Fruit fly (Drosophila melanogaster): ENCODE data around the gene pns.

The pns gene

DNA sequence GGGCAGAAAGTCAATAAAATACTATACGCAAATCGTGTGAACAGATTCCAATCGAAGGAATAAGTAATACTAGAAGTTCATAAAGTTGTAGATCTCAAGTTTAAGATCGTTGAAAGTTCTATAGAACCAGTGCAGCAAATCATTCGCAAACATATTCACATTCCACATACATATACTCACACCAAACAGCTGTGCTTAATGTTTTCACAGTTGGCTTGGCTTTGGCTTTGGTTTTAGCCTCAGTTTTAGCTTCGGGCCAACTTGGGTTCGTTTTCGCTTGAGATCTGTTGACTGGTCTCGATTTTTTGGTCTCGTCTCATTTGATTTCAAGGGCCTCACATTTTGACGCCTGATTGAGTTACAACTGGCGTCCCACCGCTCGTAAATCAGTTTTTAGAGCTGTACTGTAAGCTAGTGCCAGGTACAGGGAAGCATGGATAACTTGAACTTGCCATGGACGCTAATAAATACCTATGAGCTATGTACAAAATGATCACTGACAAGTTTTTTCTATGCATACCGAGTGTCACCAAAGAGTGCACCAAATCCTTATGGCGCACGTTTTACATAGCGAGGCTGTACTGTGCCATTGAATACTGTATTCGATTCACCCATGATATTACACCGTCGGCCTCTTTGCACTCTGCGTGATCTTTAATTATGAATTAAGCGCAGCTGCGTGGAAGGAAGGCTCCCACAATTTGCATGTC lies 50.4 kb downstream of the pns start (continued):
- TF ChIP-seq Awh (GFP tag; IDR thresholded peaks at IDR 0.05) (peak; percentile 84), CG16863 (GFP tag; optimal IDR thresholded peaks at IDR 0.05) (peak; percentile 73), sens-2 (GFP tag; IDR thresholded peaks at IDR 0.05) (peak; percentile 50; the same call in 1 of the 2 replicates), esg (GFP tag; conservative IDR thresholded peaks at IDR 0.05) (peak; percentile 86), H15 (GFP tag; IDR thresholded peaks at IDR 0.05) (peak; percentile 85), YL-1 (GFP tag; optimal IDR thresholded peaks at IDR 0.05) (no peak)

DNA sequence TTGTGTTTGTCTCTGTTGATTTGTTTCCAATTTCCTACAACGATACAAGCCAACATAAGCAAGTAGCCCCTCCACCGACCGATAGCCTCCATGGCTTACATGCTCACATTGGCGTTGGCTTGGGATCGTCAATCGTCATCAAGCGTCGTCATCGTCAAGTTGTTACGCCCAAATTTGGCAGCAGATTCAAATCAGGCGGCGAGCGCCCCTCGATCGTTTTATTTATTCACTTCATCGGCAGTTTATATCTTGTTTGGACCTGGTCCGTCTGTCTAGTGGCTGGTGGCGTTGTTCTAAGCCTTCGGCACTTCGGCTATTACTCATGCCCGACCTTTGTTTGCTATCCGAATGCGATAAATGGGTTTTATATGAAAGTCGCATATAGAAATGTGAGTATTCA lies 53.3 kb downstream of the pns start:
- no peak for TF ChIP-seq caup (GFP tag; optimal IDR thresholded peaks at IDR 0.05; ENCODE audit: severe bottlenecking)
- no peak for TF ChIP-seq CG8359 (GFP tag; optimal IDR thresholded peaks at IDR 0.05; ENCODE audit: borderline replicate concordance)
- no peak for TF ChIP-seq CG17568 (GFP tag; optimal IDR thresholded peaks at IDR 0.05)
- TF ChIP-seq CG7928 (GFP tag; optimal IDR thresholded peaks at IDR 0.05) = no peak
- no peak for TF ChIP-seq sr (GFP tag; IDR thresholded peaks at IDR 0.05)
- TF ChIP-seq btn (GFP tag; optimal IDR thresholded peaks at IDR 0.05) = no peak
- no peak for TF ChIP-seq Dref (GFP tag; IDR thresholded peaks at IDR 0.05)
- no peak for TF ChIP-seq CG4854 (GFP tag; optimal IDR thresholded peaks at IDR 0.05)
- TF ChIP-seq CG12769 (tag; optimal IDR thresholded peaks at IDR 0.05) = peak; percentile 49
- no peak for TF ChIP-seq CG12219 (GFP tag; optimal IDR thresholded peaks at IDR 0.05)
- no peak for TF ChIP-seq twi (tag; optimal IDR thresholded peaks at IDR 0.05)
- TF ChIP-seq otp (GFP tag; IDR thresholded peaks at IDR 0.05) = no peak
- TF ChIP-seq ftz-f1 (GFP tag; optimal IDR thresholded peaks at IDR 0.05) = no peak
- no peak for TF ChIP-seq Ravus (GFP tag; IDR thresholded peaks at IDR 0.05)
- TF ChIP-seq chinmo (GFP tag; IDR thresholded peaks at IDR 0.05; ENCODE audit: partially characterized antibody) = peak; percentile 83; the same call in 3 of the 4 replicates
- no peak for TF ChIP-seq CG9932 (GFP tag; IDR thresholded peaks at IDR 0.05)
- TF ChIP-seq nom (GFP tag; optimal IDR thresholded peaks at IDR 0.05) = no peak
- TF ChIP-seq C15 (GFP tag; IDR thresholded peaks at IDR 0.05) = no peak
- no peak for TF ChIP-seq al (GFP tag; IDR thresholded peaks at IDR 0.05)
- TF ChIP-seq unpg (GFP tag; optimal IDR thresholded peaks at IDR 0.05) = no peak
- TF ChIP-seq HLH4C (GFP tag; IDR thresholded peaks at IDR 0.05; ENCODE audit: partially characterized antibody) = no peak
- TF ChIP-seq ase (GFP tag; IDR thresholded peaks at IDR 0.05) = no peak
- TF ChIP-seq CG10654 (GFP tag; optimal IDR thresholded peaks at IDR 0.05) = no peak
- no peak for TF ChIP-seq CG17802 (tag; optimal IDR thresholded peaks at IDR 0.05)
- no peak for TF ChIP-seq CG4820 (GFP tag; optimal IDR thresholded peaks at IDR 0.05)
- TF ChIP-seq CG11723 (GFP tag; optimal IDR thresholded peaks at IDR 0.05) = no peak
- no peak for TF ChIP-seq ind (GFP tag; optimal IDR thresholded peaks at IDR 0.05)
- TF ChIP-seq gcm (GFP tag; optimal IDR thresholded peaks at IDR 0.05) = no peak
- no peak for TF ChIP-seq kni (GFP tag; optimal IDR thresholded peaks at IDR 0.05)
- no peak for TF ChIP-seq CG8478 (optimal IDR thresholded peaks at IDR 0.05)
- peak; percentile 85 for TF ChIP-seq CG13894 (tag; optimal IDR thresholded peaks at IDR 0.05)
- TF ChIP-seq CG6854 (GFP tag; optimal IDR thresholded peaks at IDR 0.05) = no peak
- no peak for TF ChIP-seq CG18011 (GFP tag; optimal IDR thresholded peaks at IDR 0.05)
- peak; percentile 52 for TF ChIP-seq sd (tag; optimal IDR thresholded peaks at IDR 0.05)
- no peak for TF ChIP-seq sim (GFP tag; IDR thresholded peaks at IDR 0.05)
- no peak; the same call in 1 of the 2 replicates for TF ChIP-seq amos (GFP tag; IDR thresholded peaks at IDR 0.05; ENCODE audit: partially characterized antibody)
- no peak for TF ChIP-seq CG11695 (GFP tag; IDR thresholded peaks at IDR 0.05)
- TF ChIP-seq fd3F (GFP tag; optimal IDR thresholded peaks at IDR 0.05) = no peak
- no peak for TF ChIP-seq CG13296 (GFP tag; optimal IDR thresholded peaks at IDR 0.05)
- TF ChIP-seq CG8290 (GFP tag; optimal IDR thresholded peaks at IDR 0.05) = no peak
- TF ChIP-seq CG8290 (tag; optimal IDR thresholded peaks at IDR 0.05) = peak in 1 of 2 experiments; percentile 8
- TF ChIP-seq CG1792 (GFP tag; optimal IDR thresholded peaks at IDR 0.05) = no peak
- no peak for TF ChIP-seq HmgD (GFP tag; optimal IDR thresholded peaks at IDR 0.05)

Measured in whole organism, embryonic.